Worm (Caenorhabditis elegans): ENCODE data around the gene skr-19.

DNA sequence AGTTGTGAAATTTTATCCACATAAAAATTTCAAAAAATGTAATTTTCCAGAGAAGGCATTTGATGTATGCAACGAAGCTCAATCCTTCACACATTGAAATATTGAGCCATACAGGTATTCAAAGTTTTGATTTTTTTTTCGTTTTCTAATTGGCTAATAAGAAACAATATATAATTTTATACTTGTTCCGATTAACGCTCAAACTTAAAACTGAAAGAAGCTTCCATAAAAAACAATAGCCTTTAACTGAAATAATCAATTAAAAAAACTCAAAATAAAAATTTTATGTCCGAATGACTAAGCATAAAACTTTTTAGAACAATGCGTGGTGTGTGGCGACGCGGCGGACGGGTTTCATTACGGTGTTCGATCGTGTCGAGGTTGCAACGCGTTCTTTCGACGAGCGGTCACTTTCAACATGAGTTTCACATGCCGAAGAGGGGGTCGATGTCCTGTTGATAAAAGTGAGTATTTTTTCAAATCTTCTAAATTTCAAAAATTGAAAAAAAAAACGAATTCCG, 27.5 kb upstream of the skr-19 start, which contains the start of gene nhr-32:
- TF ChIP-seq flt-1 (GFP tag; IDR thresholded peaks at IDR 0.05) (no peak), cog-1 (tag; optimal IDR thresholded peaks at IDR 0.05) (no peak), ztf-23 (GFP tag; IDR thresholded peaks at IDR 0.05) (no peak)

Measured in whole organism, midembryonic.